Worm (Caenorhabditis elegans) whole organism, L4 larva: Measurements from ENCODE around the gene rnf-121.

ENCODE experiments used
- F37D6.2 ChIP-seq: sonication (generic microtip); optimal IDR thresholded peaks from 2 replicates; lab custom pipeline; 2016; ENCODE audit warnings: mild to moderate bottlenecking, missing genetic modification characterization, missing compliant biosample characterization
- F44E2.7 ChIP-seq: fragments of 200-800 bp; sonication (Bioruptor generic); IDR thresholded peaks from 2 replicates; pipeline ENCODE4 v2.1.2; 2022; ENCODE audit warnings: missing genetic modification characterization, missing compliant biosample characterization
- F49E8.2 ChIP-seq: sonication (generic microtip); optimal IDR thresholded peaks from 2 replicates; lab custom pipeline; 2016; ENCODE audit warnings: missing compliant biosample characterization, mild to moderate bottlenecking, missing genetic modification characterization, borderline replicate concordance
- T20F7.1 ChIP-seq: fragments of 200-800 bp; sonication (Bioruptor generic); optimal IDR thresholded peaks from 2 replicates; lab custom pipeline; 2018; ENCODE audit warnings: mild to moderate bottlenecking, missing genetic modification characterization, missing compliant biosample characterization
- T26A8.4 ChIP-seq: fragments of 200-800 bp; sonication (Bioruptor generic); IDR thresholded peaks from 2 replicates; pipeline ENCODE4 v1.3.6; 2022; ENCODE audit warnings: missing genetic modification characterization, missing compliant biosample characterization
- Y105C5A.15 ChIP-seq: fragments of 200-800 bp; sonication (Bioruptor generic); IDR thresholded peaks from 2 replicates; pipeline ENCODE4 v1.3.6; 2022; ENCODE audit warnings: missing genetic modification characterization, missing compliant biosample characterization
- Y48G9A.11 ChIP-seq: fragments of 200-800 bp; sonication (Bioruptor generic); IDR thresholded peaks from 2 replicates; pipeline ENCODE4 v1.3.6; 2022; ENCODE audit warnings: missing genetic modification reagents, missing genetic modification characterization, missing compliant biosample characterization
- Y5F2A.4 ChIP-seq: fragments of 200-800 bp; sonication (Bioruptor generic); optimal IDR thresholded peaks from 2 replicates; lab custom pipeline; 2018; ENCODE audit warnings: mild to moderate bottlenecking, missing genetic modification characterization, missing compliant biosample characterization
- aly-2 ChIP-seq: sonication (generic microtip); optimal IDR thresholded peaks from 2 replicates; lab custom pipeline; 2018; ENCODE audit warnings: missing biosample characterization, missing genetic modification characterization
- attf-4 ChIP-seq: sonication (generic microtip); optimal IDR thresholded peaks from 3 replicates; lab custom pipeline; 2017; ENCODE audit warnings: missing biosample characterization, missing genetic modification characterization
- ceh-20 ChIP-seq: fragments of 200-800 bp; sonication (Bioruptor generic); IDR thresholded peaks from 2 replicates; pipeline ENCODE4 v1.3.6; 2022; ENCODE audit warnings: missing genetic modification reagents, missing genetic modification characterization, missing compliant biosample characterization
- ctbp-1 ChIP-seq: fragments of 200-800 bp; sonication (Bioruptor generic); IDR thresholded peaks from 2 replicates; pipeline ENCODE4 v1.3.6; 2022; ENCODE audit warnings: missing genetic modification reagents, missing genetic modification characterization, missing compliant biosample characterization
- dmd-6 ChIP-seq: fragments of 200-800 bp; sonication (Bioruptor generic); IDR thresholded peaks from 2 replicates; pipeline ENCODE4 v1.3.6; 2022; ENCODE audit warnings: missing genetic modification reagents, missing genetic modification characterization, missing compliant biosample characterization
- dmd-8 ChIP-seq: fragments of 200-800 bp; sonication (Bioruptor generic); IDR thresholded peaks from 2 replicates; pipeline ENCODE4 v1.3.6; 2022; ENCODE audit warnings: missing genetic modification characterization, missing compliant biosample characterization
- dmd-9 ChIP-seq: fragments of 200-800 bp; sonication (Bioruptor generic); IDR thresholded peaks from 2 replicates; pipeline ENCODE4 v1.3.6; 2022; ENCODE audit warnings: missing genetic modification reagents, missing genetic modification characterization, missing compliant biosample characterization
- duxl-1 ChIP-seq: sonication (generic microtip); optimal IDR thresholded peaks from 2 replicates; lab custom pipeline; 2016; ENCODE audit warnings: mild to moderate bottlenecking, missing genetic modification characterization, moderate library complexity, missing compliant biosample characterization; ENCODE audit not compliant: poor library complexity
- fos-1 ChIP-seq: fragments of 150-350 bp; optimal IDR thresholded peaks from 2 replicates; lab custom pipeline; 2014; ENCODE audit warnings: missing biosample characterization, missing genetic modification characterization
- hlh-30 ChIP-seq: sonication (generic microtip); optimal IDR thresholded peaks from 2 replicates; lab custom pipeline; 2017; ENCODE audit warnings: antibody characterized with exemption, mild to moderate bottlenecking, missing genetic modification characterization, missing compliant biosample characterization; ENCODE audit not compliant: insufficient read depth
- lim-7 ChIP-seq: fragments of 200-800 bp; sonication (Bioruptor generic); IDR thresholded peaks from 2 replicates; pipeline ENCODE4 v1.3.6; 2022; ENCODE audit warnings: missing genetic modification characterization, missing compliant biosample characterization
- lin-1 ChIP-seq: fragments of 200-800 bp; sonication (Bioruptor generic); IDR thresholded peaks from 2 replicates; pipeline ENCODE4 v1.3.6; 2022; ENCODE audit warnings: missing genetic modification reagents, missing genetic modification characterization, missing compliant biosample characterization
- lin-38 ChIP-seq: fragments of 200-800 bp; sonication (Bioruptor generic); IDR thresholded peaks from 2 replicates; pipeline ENCODE4 v1.3.6; 2022; ENCODE audit warnings: missing genetic modification reagents, missing genetic modification characterization, missing compliant biosample characterization
- lir-3 ChIP-seq: sonication (generic microtip); optimal IDR thresholded peaks from 2 replicates; lab custom pipeline; 2016; ENCODE audit warnings: mild to moderate bottlenecking, missing genetic modification characterization, missing compliant biosample characterization
- madf-5 ChIP-seq, 2 experiments: fragments of 200-800 bp; sonication (Bioruptor generic); IDR thresholded peaks; 2 replicates each; pipeline ENCODE4 v1.3.6; 2022; ENCODE audit warnings: missing compliant biosample characterization in 2 of 2, missing genetic modification characterization in 2 of 2
- mdl-1 ChIP-seq, 2 experiments: fragments of 150-350 bp in 1 of 2; sonication (generic microtip) in 1 of 2; optimal IDR thresholded peaks; 2 replicates each; lab custom pipeline; 2014 to 2017; ENCODE audit warnings: missing biosample characterization in 2 of 2, missing genetic modification characterization in 2 of 2
- mdt-29 ChIP-seq: fragments of 200-800 bp; sonication (Bioruptor generic); IDR thresholded peaks from 2 replicates; pipeline ENCODE4 v1.3.6; 2022; ENCODE audit warnings: missing genetic modification reagents, missing genetic modification characterization, missing compliant biosample characterization
- mep-1 ChIP-seq: fragments of 150-350 bp; sonication (generic microtip); optimal IDR thresholded peaks from 3 replicates; lab custom pipeline; 2014; ENCODE audit warnings: missing biosample characterization, missing genetic modification characterization
- mes-2 ChIP-seq: sonication (generic microtip); optimal IDR thresholded peaks from 2 replicates; lab custom pipeline; 2016; ENCODE audit warnings: missing genotype, mild to moderate bottlenecking, missing genetic modification characterization, missing compliant biosample characterization; ENCODE audit not compliant: poor library complexity, severe bottlenecking
- mxl-3 ChIP-seq: fragments of 200-800 bp; sonication (Bioruptor generic); optimal IDR thresholded peaks from 2 replicates; lab custom pipeline; 2018; ENCODE audit warnings: mild to moderate bottlenecking, missing genetic modification characterization, missing compliant biosample characterization
- nhr-10 ChIP-seq: fragments of 150-350 bp; optimal IDR thresholded peaks from 2 replicates; lab custom pipeline; 2014; ENCODE audit warnings: missing biosample characterization, missing genetic modification characterization
- nhr-11 ChIP-seq: fragments of 150-350 bp; optimal IDR thresholded peaks from 2 replicates; lab custom pipeline; 2014; ENCODE audit warnings: missing biosample characterization, missing genetic modification characterization
- nhr-42 ChIP-seq: fragments of 200-800 bp; sonication (Bioruptor generic); IDR thresholded peaks from 2 replicates; pipeline ENCODE4 v1.3.6; 2022; ENCODE audit warnings: missing genetic modification characterization, missing compliant biosample characterization
- nhr-6 ChIP-seq: fragments of 150-350 bp; optimal IDR thresholded peaks from 2 replicates; lab custom pipeline; 2014; ENCODE audit warnings: missing biosample characterization, missing genetic modification characterization
- nhr-76 ChIP-seq: fragments of 150-350 bp; optimal IDR thresholded peaks from 2 replicates; lab custom pipeline; 2014; ENCODE audit warnings: missing biosample characterization, missing genetic modification characterization
- rbr-2 ChIP-seq: sonication (generic microtip); optimal IDR thresholded peaks from 2 replicates; lab custom pipeline; 2016; ENCODE audit warnings: missing genotype, missing genetic modification characterization, missing compliant biosample characterization
- saeg-2 ChIP-seq: fragments of 200-800 bp; sonication (Bioruptor generic); IDR thresholded peaks from 2 replicates; pipeline ENCODE4 v1.3.6; 2022; ENCODE audit warnings: missing genetic modification reagents, missing genetic modification characterization, missing compliant biosample characterization
- set-16 ChIP-seq: fragments of 200-800 bp; sonication (Bioruptor generic); IDR thresholded peaks from 2 replicates; pipeline ENCODE4 v1.3.6; 2022; ENCODE audit warnings: missing genetic modification reagents, missing genetic modification characterization, missing compliant biosample characterization
- skn-1 ChIP-seq: fragments of 150-350 bp; optimal IDR thresholded peaks from 2 replicates; lab custom pipeline; 2014; ENCODE audit warnings: missing biosample characterization, missing genetic modification characterization
- snpc-1.2 ChIP-seq: fragments of 200-800 bp; sonication (Bioruptor generic); IDR thresholded peaks from 2 replicates; pipeline ENCODE4 v1.3.6; 2022; ENCODE audit warnings: missing genetic modification reagents, missing genetic modification characterization, missing compliant biosample characterization
- spr-1 ChIP-seq: sonication (generic microtip); optimal IDR thresholded peaks from 2 replicates; lab custom pipeline; 2016; ENCODE audit warnings: mild to moderate bottlenecking, missing genetic modification characterization, missing compliant biosample characterization
- tag-97 ChIP-seq: fragments of 200-800 bp; sonication (Bioruptor generic); IDR thresholded peaks from 2 replicates; pipeline ENCODE4 v1.3.6; 2022; ENCODE audit warnings: missing genetic modification characterization, missing compliant biosample characterization
- unc-130 ChIP-seq: sonication (generic microtip); optimal IDR thresholded peaks from 2 replicates; lab custom pipeline; 2016; ENCODE audit warnings: missing genetic modification reagents, missing genetic modification characterization, missing compliant biosample characterization
- unc-39 ChIP-seq: sonication (generic microtip); optimal IDR thresholded peaks from 2 replicates; lab custom pipeline; 2017; ENCODE audit warnings: missing biosample characterization, missing genetic modification characterization
- unc-62 ChIP-seq, 3 experiments: fragments of 150-350 bp in 1 of 3; sonication (generic microtip); optimal IDR thresholded peaks in 2 of 3; peaks in 1 of 3; 1 replicate in 1 of 3; 2 replicates in 2 of 3; lab custom pipeline; 2014 to 2017; ENCODE audit warnings: missing biosample characterization in 3 of 3, missing genetic modification characterization in 3 of 3, missing genetic modification reagents in 3 of 3, missing genotype in 1 of 3
- vab-7 ChIP-seq: fragments of 200-800 bp; sonication (Bioruptor generic); IDR thresholded peaks from 2 replicates; pipeline ENCODE4 v1.3.6; 2022; ENCODE audit warnings: missing genetic modification reagents, missing genetic modification characterization, missing compliant biosample characterization
- zip-2 ChIP-seq: fragments of 150-350 bp; optimal IDR thresholded peaks from 2 replicates; lab custom pipeline; 2014; ENCODE audit warnings: missing biosample characterization, missing genetic modification characterization

The rnf-121 gene

DNA sequence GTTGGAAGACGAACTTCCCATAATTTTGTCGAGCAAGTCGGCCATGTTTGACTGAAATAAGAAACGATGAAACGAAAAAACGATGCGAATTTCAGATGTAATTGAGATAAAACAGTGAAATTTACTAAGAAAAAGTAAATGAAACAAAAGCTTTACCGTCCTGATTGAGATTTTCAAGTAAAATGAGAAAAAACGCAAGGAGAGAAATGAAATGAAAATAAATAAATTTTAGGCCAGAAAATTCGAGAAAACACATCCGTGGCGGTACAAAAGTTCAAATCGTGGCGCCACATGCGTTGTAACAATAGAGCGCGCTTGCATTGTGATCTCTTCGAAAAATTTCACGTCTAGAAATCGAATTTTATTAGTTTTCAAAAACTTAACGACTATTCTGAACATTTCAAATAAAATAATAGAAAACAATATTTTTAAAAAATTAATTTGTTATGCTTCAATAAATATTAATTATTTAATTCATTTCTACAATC is 5.4 kb upstream of the rnf-121 start, which contains the start of the genes hrde-1 and C16C10.13:
hrde-1 (minus strand) TSS at position 51 of the 488 bp plus-strand sequence.
C16C10.13 (plus strand) TSS at position 332 of the 488 bp plus-strand sequence.
- TF ChIP-seq unc-39: no peak
- peak; percentile 77 for TF ChIP-seq F49E8.2 (tag; lab: Kevin White, UChicago)
- TF ChIP-seq lin-38 (GFP tag; lab: Robert Waterston, UW): peak; percentile 96
- peak; percentile 90 for TF ChIP-seq unc-130 (GFP tag; lab: Kevin White, UChicago)

DNA sequence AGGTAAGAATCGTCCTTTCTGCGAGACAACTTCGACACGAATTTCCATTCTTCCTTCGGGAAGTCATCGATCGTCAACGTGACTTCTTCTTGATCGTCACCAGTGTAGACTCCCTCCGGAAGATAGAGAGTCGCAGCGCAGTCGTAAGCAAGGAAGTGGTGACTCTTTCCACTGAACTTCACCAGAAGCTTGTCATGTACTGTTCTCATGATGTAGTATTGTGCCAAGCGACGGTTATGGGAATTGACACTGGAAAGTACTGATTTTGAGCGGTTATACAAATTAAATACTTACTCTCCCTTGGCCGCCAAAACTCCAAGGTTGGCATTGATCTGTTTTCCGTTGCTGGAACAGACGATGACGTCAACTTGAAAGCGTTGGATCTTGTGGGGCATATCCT is 4.7 kb upstream of the rnf-121 start:
- TF ChIP-seq F44E2.7 (GFP tag; lab: Robert Waterston, UW) (0 out of 2 replicates have a peak, but pooled peaks have one; percentile 12), nhr-6 (tag; lab: Kevin White, UChicago) (no peak), skn-1 (tag; lab: Kevin White, UChicago) (no peak), rbr-2 (tag; lab: Kevin White, UChicago) (no peak)

DNA sequence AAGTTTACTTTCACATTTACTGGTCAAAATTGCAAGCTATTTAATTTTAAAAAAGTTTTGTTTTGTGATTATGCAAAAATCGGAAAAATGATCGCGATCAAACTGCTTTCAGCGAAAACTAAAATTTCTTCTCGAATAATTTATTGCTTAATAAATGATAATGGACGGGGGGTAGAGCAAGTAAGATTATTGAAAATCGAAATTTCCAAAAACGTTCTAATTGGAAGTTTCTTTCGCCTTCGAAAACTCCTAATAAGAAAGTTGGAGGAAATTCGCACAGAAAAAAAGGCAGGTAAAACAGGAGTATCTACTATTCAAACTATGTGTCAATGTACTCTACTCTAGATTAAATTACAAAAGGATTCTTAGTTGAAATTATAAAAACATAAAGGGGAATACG is 1.5 kb upstream of the rnf-121 start:
- TF ChIP-seq saeg-2 (GFP tag; lab: Robert Waterston, UW): no peak
- TF ChIP-seq nhr-42: no peak
- no peak for TF ChIP-seq unc-62 (GFP tag; optimal IDR thresholded peaks at IDR 0.05 in 1 of 2; lab: Kevin White, UChicago)
- TF ChIP-seq unc-62 (tag; optimal IDR thresholded peaks at IDR 0.05; lab: Kevin White, UChicago): no peak
- TF ChIP-seq dmd-6 (GFP tag; lab: Robert Waterston, UW): no peak
- peak; percentile 45 for TF ChIP-seq unc-130 (GFP tag; lab: Kevin White, UChicago)
- TF ChIP-seq nhr-6 (tag; lab: Kevin White, UChicago): no peak
- TF ChIP-seq nhr-76: no peak
- no peak for TF ChIP-seq mdt-29
- no peak for TF ChIP-seq T20F7.1
- TF ChIP-seq T26A8.4: no peak
- peak; percentile 68 for TF ChIP-seq lin-38 (GFP tag; lab: Robert Waterston, UW)
- no peak for TF ChIP-seq dmd-8 (GFP tag; lab: Robert Waterston, UW)
- peak; percentile 18 for TF ChIP-seq Y5F2A.4 (GFP tag; lab: Kevin White, UChicago)
- no peak for TF ChIP-seq nhr-11 (tag; lab: Kevin White, UChicago)
- TF ChIP-seq ctbp-1: 0 out of 2 replicates have a peak, but pooled peaks have one; percentile 29
- no peak for TF ChIP-seq mes-2 (tag; lab: Kevin White, UChicago)
- TF ChIP-seq Y48G9A.11: peak; percentile 60
- TF ChIP-seq tag-97 (GFP tag; lab: Robert Waterston, UW): no peak
- peak; percentile 84 for TF ChIP-seq aly-2 (tag; lab: Kevin White, UChicago)
- TF ChIP-seq dmd-9: no peak
- TF ChIP-seq nhr-10 (tag; lab: Kevin White, UChicago): no peak
- TF ChIP-seq F44E2.7 (GFP tag; lab: Robert Waterston, UW): no peak
- no peak for TF ChIP-seq F37D6.2 (tag; lab: Kevin White, UChicago)
- 0 out of 2 replicates have a peak, but pooled peaks have one; percentile 6 for TF ChIP-seq lim-7
- TF ChIP-seq hlh-30: no peak
- TF ChIP-seq mep-1: no peak
- TF ChIP-seq F49E8.2 (tag; lab: Kevin White, UChicago): peak; percentile 83
- no peak for TF ChIP-seq rbr-2 (tag; lab: Kevin White, UChicago)
- TF ChIP-seq zip-2: no peak
- TF ChIP-seq set-16 (GFP tag; lab: Robert Waterston, UW): no peak
- no peak for TF ChIP-seq spr-1 (tag; lab: Kevin White, UChicago)
- TF ChIP-seq madf-5 (GFP tag; IDR thresholded peaks at IDR 0.05; lab: Robert Waterston, UW): no peak
- peak; percentile 66; the same call in 1 of the 2 replicates for TF ChIP-seq snpc-1.2 (GFP tag; lab: Robert Waterston, UW)
- TF ChIP-seq mdl-1 (tag; optimal IDR thresholded peaks at IDR 0.05; lab: Kevin White, UChicago): no peak
- no peak for TF ChIP-seq duxl-1
- TF ChIP-seq lir-3 (tag; lab: Kevin White, UChicago): no peak
- 0 out of 2 replicates have a peak, but pooled peaks have one; percentile 63 for TF ChIP-seq Y105C5A.15
- no peak for TF ChIP-seq vab-7 (GFP tag; lab: Robert Waterston, UW)
- TF ChIP-seq lin-1 (GFP tag; lab: Robert Waterston, UW): peak; percentile 39; the same call in 1 of the 2 replicates
- no peak for TF ChIP-seq ceh-20 (GFP tag; lab: Robert Waterston, UW)
- no peak for TF ChIP-seq mxl-3
- no peak for TF ChIP-seq fos-1 (tag; lab: Kevin White, UChicago)
- TF ChIP-seq attf-4 (tag; lab: Kevin White, UChicago): no peak
